Worm (Caenorhabditis elegans) whole organism, L2 larva: ENCODE data around the gene F31F6.3.

Experiments
- C34F6.9 ChIP-seq: fragments of 150-350 bp; optimal IDR thresholded peaks from 2 replicates; lab custom pipeline; 2014; ENCODE audit warnings: missing biosample characterization, missing genetic modification characterization
- F13H6.1 ChIP-seq: sonication (generic microtip); optimal IDR thresholded peaks from 2 replicates; lab custom pipeline; 2016; ENCODE audit warnings: missing genetic modification characterization, missing compliant biosample characterization
- alr-1 ChIP-seq: fragments of 150-350 bp; optimal IDR thresholded peaks from 2 replicates; lab custom pipeline; 2014; ENCODE audit warnings: missing biosample characterization, missing genetic modification characterization
- ama-1 ChIP-seq: fragments of 150-350 bp; optimal IDR thresholded peaks from 2 replicates; lab custom pipeline; 2018; ENCODE audit warnings: inconsistent platforms
- blmp-1 ChIP-seq: sonication (generic microtip); optimal IDR thresholded peaks from 2 replicates; lab custom pipeline; 2017; ENCODE audit warnings: missing genetic modification characterization, mild to moderate bottlenecking, missing compliant biosample characterization, antibody characterized with exemption, moderate library complexity; ENCODE audit not compliant: insufficient read depth
- ceh-16 ChIP-seq: fragments of 150-350 bp; optimal IDR thresholded peaks from 2 replicates; lab custom pipeline; 2014; ENCODE audit warnings: missing biosample characterization, missing genetic modification characterization
- ceh-82 ChIP-seq: fragments of 150-350 bp; optimal IDR thresholded peaks from 2 replicates; lab custom pipeline; 2014; ENCODE audit warnings: missing biosample characterization, missing genetic modification characterization
- crh-2 ChIP-seq: sonication (generic microtip); optimal IDR thresholded peaks from 2 replicates; lab custom pipeline; 2017; ENCODE audit warnings: missing biosample characterization, missing genetic modification characterization
- dmd-4 ChIP-seq: sonication (generic microtip); optimal IDR thresholded peaks from 2 replicates; lab custom pipeline; 2017; ENCODE audit warnings: missing biosample characterization, missing genetic modification characterization
- egl-27 ChIP-seq: sonication (generic microtip); optimal IDR thresholded peaks from 3 replicates; lab custom pipeline; 2017; ENCODE audit warnings: missing biosample characterization, missing genetic modification reagents, missing genetic modification characterization
- elt-3 ChIP-seq: sonication (generic microtip); optimal IDR thresholded peaks from 2 replicates; lab custom pipeline; 2017; ENCODE audit warnings: missing biosample characterization, missing genetic modification characterization
- fos-1 ChIP-seq: fragments of 150-350 bp; optimal IDR thresholded peaks from 2 replicates; lab custom pipeline; 2014; ENCODE audit warnings: missing biosample characterization, missing genetic modification characterization
- gmeb-1 ChIP-seq: fragments of 150-350 bp; optimal IDR thresholded peaks from 2 replicates; lab custom pipeline; 2014; ENCODE audit warnings: missing biosample characterization, missing genetic modification characterization
- lin-11 ChIP-seq: fragments of 150-350 bp; sonication (generic microtip); optimal IDR thresholded peaks from 2 replicates; lab custom pipeline; 2014; ENCODE audit warnings: missing biosample characterization, missing genetic modification characterization, inconsistent platforms, mixed read lengths
- lin-13 ChIP-seq: fragments of 150-350 bp; optimal IDR thresholded peaks from 2 replicates; lab custom pipeline; 2014; ENCODE audit warnings: missing biosample characterization, missing genetic modification reagents, missing genetic modification characterization
- lsy-2 ChIP-seq, 2 experiments: fragments of 150-350 bp in 1 of 2; sonication (generic microtip) in 1 of 2; optimal IDR thresholded peaks; 2 replicates each; lab custom pipeline; 2014 to 2017; ENCODE audit warnings: missing biosample characterization in 2 of 2, missing genetic modification characterization in 2 of 2
- mab-5 ChIP-seq: fragments of 150-350 bp; optimal IDR thresholded peaks from 2 replicates; lab custom pipeline; 2014; ENCODE audit warnings: missing biosample characterization, missing genetic modification characterization
- mbf-1 ChIP-seq: sonication (generic microtip); optimal IDR thresholded peaks from 2 replicates; lab custom pipeline; 2017; ENCODE audit warnings: missing biosample characterization, missing genetic modification characterization
- mdl-1 ChIP-seq, 2 experiments: fragments of 150-350 bp in 1 of 2; sonication (generic microtip) in 1 of 2; optimal IDR thresholded peaks; 2 replicates each; lab custom pipeline; 2017; ENCODE audit warnings: missing biosample characterization in 2 of 2, missing genetic modification characterization in 2 of 2
- nhr-10 ChIP-seq: sonication (generic microtip); optimal IDR thresholded peaks from 2 replicates; lab custom pipeline; 2017; ENCODE audit warnings: missing biosample characterization, missing genetic modification characterization
- nhr-12 ChIP-seq: fragments of 150-350 bp; optimal IDR thresholded peaks from 2 replicates; lab custom pipeline; 2014; ENCODE audit warnings: missing biosample characterization, missing genetic modification characterization
- nhr-129 ChIP-seq: fragments of 150-350 bp; optimal IDR thresholded peaks from 2 replicates; lab custom pipeline; 2014; ENCODE audit warnings: missing biosample characterization, missing genetic modification characterization
- nhr-21 ChIP-seq: fragments of 150-350 bp; optimal IDR thresholded peaks from 2 replicates; lab custom pipeline; 2014; ENCODE audit warnings: missing biosample characterization, missing genetic modification characterization
- nhr-23 ChIP-seq: fragments of 150-350 bp; optimal IDR thresholded peaks from 2 replicates; lab custom pipeline; 2014; ENCODE audit warnings: missing biosample characterization, missing genetic modification reagents, missing genetic modification characterization
- nhr-25 ChIP-seq: fragments of 150-350 bp; sonication (generic microtip); optimal IDR thresholded peaks from 3 replicates; lab custom pipeline; 2014; ENCODE audit warnings: missing biosample characterization, missing genetic modification characterization
- nhr-6 ChIP-seq: fragments of 150-350 bp; optimal IDR thresholded peaks from 2 replicates; lab custom pipeline; 2014; ENCODE audit warnings: missing biosample characterization, missing genetic modification characterization
- nhr-77 ChIP-seq: fragments of 150-350 bp; optimal IDR thresholded peaks from 2 replicates; lab custom pipeline; 2014; ENCODE audit warnings: missing biosample characterization, missing genetic modification characterization
- peb-1 ChIP-seq: fragments of 150-350 bp; optimal IDR thresholded peaks from 2 replicates; lab custom pipeline; 2014; ENCODE audit warnings: missing biosample characterization, missing genetic modification characterization
- sem-4 ChIP-seq: fragments of 150-350 bp; optimal IDR thresholded peaks from 2 replicates; lab custom pipeline; 2014; ENCODE audit warnings: missing biosample characterization, missing genetic modification reagents, missing genetic modification characterization
- sma-3 ChIP-seq: sonication (generic microtip); optimal IDR thresholded peaks from 2 replicates; lab custom pipeline; 2016; ENCODE audit warnings: missing genetic modification reagents, missing genetic modification characterization, missing compliant biosample characterization
- sma-9 ChIP-seq, 2 experiments: fragments of 150-350 bp in 1 of 2; sonication (generic microtip) in 1 of 2; optimal IDR thresholded peaks; 2 replicates each; lab custom pipeline; 2014 to 2016; ENCODE audit warnings: missing genetic modification characterization in 2 of 2, mild to moderate bottlenecking in 1 of 2, missing biosample characterization in 1 of 2, missing compliant biosample characterization in 1 of 2, missing genetic modification reagents in 1 of 2, moderate library complexity in 1 of 2
- snpc-4 ChIP-seq: fragments of 150-350 bp; optimal IDR thresholded peaks from 2 replicates; lab custom pipeline; 2014; ENCODE audit warnings: missing biosample characterization, missing genetic modification characterization
- unc-39 ChIP-seq: fragments of 150-350 bp; optimal IDR thresholded peaks from 2 replicates; lab custom pipeline; 2014; ENCODE audit warnings: missing biosample characterization, missing genetic modification characterization
- unc-55 ChIP-seq: fragments of 150-350 bp; sonication (generic microtip); optimal IDR thresholded peaks from 3 replicates; lab custom pipeline; 2014; ENCODE audit warnings: missing biosample characterization, missing genetic modification reagents, missing genetic modification characterization
- zag-1 ChIP-seq: fragments of 150-350 bp; optimal IDR thresholded peaks from 2 replicates; lab custom pipeline; 2014; ENCODE audit warnings: missing biosample characterization, missing genetic modification characterization
- ztf-1 ChIP-seq: fragments of 200-800 bp; sonication (Bioruptor generic); conservative IDR thresholded peaks from 2 replicates; pipeline ENCODE4 v1.3.6; 2022; ENCODE audit warnings: missing genetic modification characterization, missing compliant biosample characterization
- ztf-11 ChIP-seq: sonication (generic microtip); optimal IDR thresholded peaks from 2 replicates; lab custom pipeline; 2017; ENCODE audit warnings: missing biosample characterization, missing genetic modification characterization

The F31F6.3 gene

ce11 chrX:14838339-14838738 is 34.3 kb downstream of the F31F6.3 start:
- TF ChIP-seq sma-9 (GFP tag; optimal IDR thresholded peaks at IDR 0.05; lab: Kevin White, UChicago) = peak; percentile 2
- TF ChIP-seq sma-9 (tag; optimal IDR thresholded peaks at IDR 0.05; lab: Kevin White, UChicago) = no peak
- no peak for TF ChIP-seq ceh-82

- no peak for TF ChIP-seq nhr-10 (tag; lab: Kevin White, UChicago)
Observed at ce11 chrX:14831531-14831930, 41.1 kb downstream of the F31F6.3 start, which contains the start of gene dpf-2. Gene dpf-2, plus strand, starts transcription at chrX:14831831.

- TF ChIP-seq peb-1 = no peak
- TF ChIP-seq crh-2 (tag; lab: Kevin White, UChicago) = no peak
- no peak for TF ChIP-seq ama-1 (lab: Kevin White, UChicago)
- no peak for TF ChIP-seq elt-3 (tag; lab: Kevin White, UChicago)
- no peak for TF ChIP-seq sem-4 (tag; lab: Kevin White, UChicago)
- no peak for TF ChIP-seq unc-39 (tag; lab: Kevin White, UChicago)
- no peak for TF ChIP-seq nhr-23 (tag; lab: Kevin White, UChicago)
- TF ChIP-seq nhr-129 = no peak
- TF ChIP-seq fos-1 = no peak
- no peak for TF ChIP-seq nhr-21 (tag; lab: Kevin White, UChicago)
- no peak for TF ChIP-seq blmp-1 (tag; lab: Kevin White, UChicago)
- TF ChIP-seq alr-1 (tag; lab: Kevin White, UChicago) = no peak
- no peak for TF ChIP-seq mdl-1 (tag; optimal IDR thresholded peaks at IDR 0.05; lab: Kevin White, UChicago)
- no peak for TF ChIP-seq gmeb-1 (tag; lab: Kevin White, UChicago)
- no peak for TF ChIP-seq mab-5 (tag; lab: Kevin White, UChicago)
Observed at ce11 chrX:14828766-14829165, 43.9 kb downstream of the F31F6.3 start.

ce11 chrX:14824490-14825050 is 48.1 kb downstream of the F31F6.3 start, which contains the start of gene mbk-1:
Gene mbk-1, minus strand, starts transcription at chrX:14824540.
- TF ChIP-seq lin-13 (GFP tag; lab: Kevin White, UChicago) = peak; percentile 46
- peak; percentile 10 for TF ChIP-seq blmp-1 (tag; lab: Kevin White, UChicago)
- peak; percentile 62 to 71 for TF ChIP-seq mdl-1 (tag; optimal IDR thresholded peaks at IDR 0.05; lab: Kevin White, UChicago)
- no peak for TF ChIP-seq alr-1 (tag; lab: Kevin White, UChicago)
- no peak for TF ChIP-seq dmd-4 (tag; lab: Kevin White, UChicago)
- TF ChIP-seq mbf-1 (tag; lab: Kevin White, UChicago) = no peak
- peak; percentile 5 for TF ChIP-seq ceh-16
- TF ChIP-seq zag-1 (tag; lab: Kevin White, UChicago) = peak; percentile 16
- TF ChIP-seq fos-1 = peak; percentile 86
- TF ChIP-seq egl-27 (tag; lab: Kevin White, UChicago) = no peak
- no peak for TF ChIP-seq nhr-23 (tag; lab: Kevin White, UChicago)
- TF ChIP-seq nhr-21 (tag; lab: Kevin White, UChicago) = peak; percentile 21
- peak; percentile 77 for TF ChIP-seq F13H6.1 (tag; lab: Kevin White, UChicago)
- peak; percentile 12 for TF ChIP-seq snpc-4 (tag; lab: Kevin White, UChicago)
- peak; percentile 91 for TF ChIP-seq crh-2 (tag; lab: Kevin White, UChicago)
- peak; percentile 15 for TF ChIP-seq sem-4 (tag; lab: Kevin White, UChicago)
- TF ChIP-seq ztf-1 (GFP tag; lab: Robert Waterston, UW) = no peak
- peak in 1 of 2 experiments; percentile 75 for TF ChIP-seq lsy-2 (tag; optimal IDR thresholded peaks at IDR 0.05; lab: Kevin White, UChicago)
- TF ChIP-seq nhr-77 (tag; lab: Kevin White, UChicago) = no peak
- peak; percentile 53 for TF ChIP-seq nhr-129
- no peak for TF ChIP-seq nhr-12 (tag; lab: Kevin White, UChicago)
- TF ChIP-seq ama-1 (lab: Kevin White, UChicago) = no peak
- TF ChIP-seq sma-3 (GFP tag; lab: Kevin White, UChicago) = peak; percentile 70
- TF ChIP-seq gmeb-1 (tag; lab: Kevin White, UChicago) = peak; percentile 16
- peak; percentile 63 for TF ChIP-seq unc-55 (GFP tag; lab: Kevin White, UChicago)
- TF ChIP-seq mab-5 (tag; lab: Kevin White, UChicago) = no peak
- peak; percentile 77 for TF ChIP-seq nhr-25 (tag; lab: Kevin White, UChicago)
- peak; percentile 84 for TF ChIP-seq C34F6.9 (tag; lab: Kevin White, UChicago)
- no peak for TF ChIP-seq peb-1
- peak; percentile 78 for TF ChIP-seq sma-9 (GFP tag; optimal IDR thresholded peaks at IDR 0.05; lab: Kevin White, UChicago)
- no peak for TF ChIP-seq sma-9 (tag; optimal IDR thresholded peaks at IDR 0.05; lab: Kevin White, UChicago)
- no peak for TF ChIP-seq ztf-11 (tag; lab: Kevin White, UChicago)
- TF ChIP-seq nhr-6 (tag; lab: Kevin White, UChicago) = peak; percentile 8
- peak; percentile 78 for TF ChIP-seq lin-11 (tag; lab: Kevin White, UChicago)
- TF ChIP-seq, all 48 proteins: peak for 21
